Fruit fly (Drosophila melanogaster): ENCODE results near the gene CG6204.

The CG6204 gene

DNA sequence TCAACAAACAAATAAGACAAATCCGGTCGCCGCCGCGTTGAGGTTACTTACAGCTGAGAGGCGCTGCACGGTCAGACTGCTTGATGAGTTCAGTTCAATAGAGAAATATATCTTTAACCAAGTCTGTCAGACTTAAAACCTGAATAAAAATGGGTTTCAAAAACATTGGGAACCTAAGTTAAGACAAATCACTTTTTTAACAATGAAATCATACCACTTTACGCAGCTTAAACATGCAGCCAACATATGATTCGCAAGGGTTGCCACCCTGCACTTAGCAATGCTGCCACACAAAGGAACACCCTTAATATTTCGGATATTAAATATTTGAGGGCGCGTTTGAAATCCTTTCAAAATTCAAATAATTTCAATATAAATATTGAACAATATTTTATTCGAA is 5.0 kb upstream of the CG6204 start, which contains the start of gene CG5515 (continued):
- no peak for TF ChIP-seq sima (GFP tag; optimal IDR thresholded peaks at IDR 0.05)
- peak; percentile 50 for TF ChIP-seq CG1233 (GFP tag; optimal IDR thresholded peaks at IDR 0.05)
- peak; percentile 96 for TF ChIP-seq sens (GFP tag)
- peak; percentile 77 for TF ChIP-seq grau (tag; optimal IDR thresholded peaks at IDR 0.05)
- TF ChIP-seq hb (GFP tag; IDR thresholded peaks at IDR 0.05; ENCODE audit: partially characterized antibody) = peak; percentile 80
- TF ChIP-seq CG11560 (tag; IDR thresholded peaks at IDR 0.05) = peak; percentile 64; the same call in 2 of the 3 replicates
- peak; percentile 48 for TF ChIP-seq her (GFP tag; optimal IDR thresholded peaks at IDR 0.05)
- peak; percentile 74 for TF ChIP-seq sug (tag; optimal IDR thresholded peaks at IDR 0.05)
- peak; percentile 82 for TF ChIP-seq HmgZ (tag; optimal IDR thresholded peaks at IDR 0.05)
- peak; percentile 2 for TF ChIP-seq CG7928 (GFP tag; optimal IDR thresholded peaks at IDR 0.05)
- TF ChIP-seq CG14667 (GFP tag; IDR thresholded peaks at IDR 0.05) = no peak
- peak; percentile 64 for TF ChIP-seq bcd (GFP tag; optimal IDR thresholded peaks at IDR 0.05)
- no peak for TF ChIP-seq Sox100B (GFP tag; optimal IDR thresholded peaks at IDR 0.05)
- no peak for TF ChIP-seq HLHmδ (GFP tag; optimal IDR thresholded peaks at IDR 0.05)
- peak; percentile 73 to 79 for TF ChIP-seq chif (GFP tag; optimal IDR thresholded peaks at IDR 0.05)
- TF ChIP-seq Meics (GFP tag; optimal IDR thresholded peaks at IDR 0.05) = peak; percentile 58
- no peak for TF ChIP-seq fru (optimal IDR thresholded peaks at IDR 0.05)
- peak; percentile 84 for TF ChIP-seq CG32532 (GFP tag; IDR thresholded peaks at IDR 0.05)
- peak; percentile 89 for TF ChIP-seq shn (GFP tag; optimal IDR thresholded peaks at IDR 0.05)
- no peak for TF ChIP-seq seq (GFP tag; IDR thresholded peaks at IDR 0.05)
- TF ChIP-seq ATbp (GFP tag; optimal IDR thresholded peaks at IDR 0.05) = no peak
- no peak for TF ChIP-seq schlank (tag; optimal IDR thresholded peaks at IDR 0.05)
- peak; percentile 75 for TF ChIP-seq lbe (GFP tag; optimal IDR thresholded peaks at IDR 0.05)
- peak; percentile 89 for TF ChIP-seq pho (GFP tag; optimal IDR thresholded peaks at IDR 0.05)
- TF ChIP-seq MESR4 (GFP tag; optimal IDR thresholded peaks at IDR 0.05) = peak; percentile 59
- TF ChIP-seq CG11085 (GFP tag; IDR thresholded peaks at IDR 0.05) = peak; percentile 69
- peak; percentile 89 for TF ChIP-seq sisA (GFP tag; IDR thresholded peaks at IDR 0.05)
- peak; percentile 62 for TF ChIP-seq mirr (GFP tag; optimal IDR thresholded peaks at IDR 0.05)
- peak; percentile 86 for TF ChIP-seq Atf6 (GFP tag; IDR thresholded peaks at IDR 0.05)
- TF ChIP-seq YL-1 (GFP tag; optimal IDR thresholded peaks at IDR 0.05) = peak; percentile 6
- TF ChIP-seq CG17612 (GFP tag; IDR thresholded peaks at IDR 0.05) = peak; percentile 27; the same call in 1 of the 2 replicates
- peak; percentile 51 for TF ChIP-seq emc (GFP tag; optimal IDR thresholded peaks at IDR 0.05)
- peak; percentile 82 for TF ChIP-seq CG2889 (GFP tag; IDR thresholded peaks at IDR 0.05)
- peak; percentile 87 for TF ChIP-seq CG30403 (GFP tag; optimal IDR thresholded peaks at IDR 0.05)
- no peak for TF ChIP-seq C15 (GFP tag; IDR thresholded peaks at IDR 0.05)
- peak; percentile 54 for TF ChIP-seq Sin3A (optimal IDR thresholded peaks at IDR 0.05)
- no peak for TF ChIP-seq ftz-f1 (GFP tag; optimal IDR thresholded peaks at IDR 0.05)
- TF ChIP-seq E2f1 (GFP tag; IDR thresholded peaks at IDR 0.05) = peak; percentile 75
- peak; percentile 73 for TF ChIP-seq unpg (GFP tag; optimal IDR thresholded peaks at IDR 0.05)
- peak; percentile 68 for TF ChIP-seq CG4424 (GFP tag; optimal IDR thresholded peaks at IDR 0.05)
- peak; percentile 92 for TF ChIP-seq Optix (GFP tag; IDR thresholded peaks at IDR 0.05)
- TF ChIP-seq MBD-R2 (GFP tag; IDR thresholded peaks at IDR 0.05) = peak; percentile 88
- peak; percentile 76 for TF ChIP-seq CG4404 (GFP tag; IDR thresholded peaks at IDR 0.05)
- TF ChIP-seq CG9609 (GFP tag; optimal IDR thresholded peaks at IDR 0.05) = peak; percentile 88
- TF ChIP-seq Neu2 (GFP tag; optimal IDR thresholded peaks at IDR 0.05; ENCODE audit: borderline replicate concordance) = no peak
- no peak for TF ChIP-seq CG10462 (GFP tag; optimal IDR thresholded peaks at IDR 0.05)
- TF ChIP-seq CG12299 (tag; optimal IDR thresholded peaks at IDR 0.05) = peak; percentile 28
- no peak for TF ChIP-seq CG7745 (tag; optimal IDR thresholded peaks at IDR 0.05)
- TF ChIP-seq exex (tag; optimal IDR thresholded peaks at IDR 0.05) = no peak
- no peak for TF ChIP-seq D (optimal IDR thresholded peaks at IDR 0.05)
- TF ChIP-seq D (GFP tag; optimal IDR thresholded peaks at IDR 0.05) = peak; percentile 30
- peak; percentile 88 for TF ChIP-seq HLH54F (GFP tag; optimal IDR thresholded peaks at IDR 0.05)
- TF ChIP-seq pzg (GFP tag; optimal IDR thresholded peaks at IDR 0.05) = peak; percentile 57
